Worm (Caenorhabditis elegans): ENCODE data around the gene T23D5.8.
"Not testable (repeated sequence)": the region's sequence is repeated elsewhere in the genome, so short reads cannot be mapped to it uniquely, and the experiment has no call there.

ce11 chrV:15744366-15744765 is 3.9 kb downstream of the T23D5.8 start, which contains the start of gene str-19:
- not testable (repeated sequence) for TF ChIP-seq ama-1 (optimal IDR thresholded peaks at IDR 0.05); tbx-11 (GFP tag; IDR thresholded peaks at IDR 0.05); tbx-37 (GFP tag; conservative IDR thresholded peaks at IDR 0.05); hmg-4 (GFP tag; optimal IDR thresholded peaks at IDR 0.05); flt-1 (GFP tag; IDR thresholded peaks at IDR 0.05); scrt-1 (GFP tag; IDR thresholded peaks at IDR 0.05); F13C5.2 (tag; optimal IDR thresholded peaks at IDR 0.05)
